Worm (Caenorhabditis elegans): Measurements from ENCODE around the gene C27A7.3.

DNA sequence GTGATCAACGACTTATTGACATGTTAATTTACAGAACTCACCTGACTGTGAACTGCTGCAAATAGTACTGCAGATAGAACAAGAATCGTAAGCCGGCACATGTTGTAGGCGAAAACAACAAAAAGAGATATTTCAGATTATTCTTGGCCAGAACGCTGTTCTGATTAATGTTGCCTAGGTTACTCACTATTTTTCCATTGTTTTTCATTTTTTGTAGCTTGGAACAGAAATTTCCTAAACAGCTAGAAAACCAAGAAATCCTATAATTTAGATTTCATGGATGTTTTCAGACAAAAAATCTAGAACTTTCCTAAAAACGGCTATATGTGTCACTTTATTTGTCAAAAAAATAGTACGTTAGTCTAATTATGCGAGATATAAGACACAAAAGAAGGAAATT lies 13.8 kb downstream of the C27A7.3 start, which contains the start of gene C27A7.9:
- TF ChIP-seq daf-19 (GFP tag; conservative IDR thresholded peaks at IDR 0.05) (no peak), sdz-12 (GFP tag; optimal IDR thresholded peaks at IDR 0.05) (no peak), lir-3 (tag; optimal IDR thresholded peaks at IDR 0.05) (no peak), snpc-4 (tag; optimal IDR thresholded peaks at IDR 0.05) (no peak), fos-1 (tag; optimal IDR thresholded peaks at IDR 0.05) (no peak), Y48G9A.11 (GFP tag; IDR thresholded peaks at IDR 0.05) (no peak), ama-1 (optimal IDR thresholded peaks at IDR 0.05) (no peak), ZK546.5 (tag; optimal IDR thresholded peaks at IDR 0.05) (no peak)

All from whole organism, L4 larva.